Fruit fly (Drosophila melanogaster): ENCODE measurements around the gene pn.

pn gene

DNA sequence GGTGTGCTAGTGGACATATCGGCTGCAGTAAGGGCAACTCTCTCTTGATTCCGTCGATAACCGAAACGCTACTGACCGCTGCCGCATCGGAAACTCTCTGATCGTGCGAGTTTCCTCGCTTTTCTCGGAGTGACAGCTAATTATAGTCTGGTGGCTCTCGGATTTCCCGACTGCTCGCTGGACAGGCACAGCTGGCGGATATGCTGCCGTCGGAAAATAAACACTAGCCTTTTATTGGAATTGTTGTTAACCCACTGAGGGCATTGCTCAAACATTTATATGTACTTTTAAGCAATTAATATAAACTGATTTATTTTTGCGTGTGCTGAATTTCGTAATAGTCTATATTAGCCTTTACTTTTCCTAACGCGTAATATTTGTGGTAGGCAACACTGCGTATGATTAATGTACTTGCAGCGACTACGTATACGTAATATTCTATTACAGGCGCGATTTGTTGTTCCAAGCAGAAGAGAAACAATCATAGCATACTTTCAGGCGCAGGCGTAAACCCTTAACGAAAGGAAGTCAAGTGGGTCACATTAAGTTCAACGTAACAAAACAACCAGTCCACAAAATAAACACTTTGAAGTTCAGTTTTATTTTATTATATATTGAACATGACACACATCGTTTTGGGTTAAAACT is 32.9 kb downstream of the pn start, which contains the start of gene SmydA-8:
Gene SmydA-8 (minus strand): TSS at position 51 of the 648 bp plus-strand sequence.
- TF ChIP-seq CG33017 (tag; optimal IDR thresholded peaks at IDR 0.05) (no peak), Mnt (GFP tag; optimal IDR thresholded peaks at IDR 0.05) (no peak), CG12768 (GFP tag; optimal IDR thresholded peaks at IDR 0.05) (no peak), bab1 (GFP tag; optimal IDR thresholded peaks at IDR 0.05) (peak; percentile 31), kay (GFP tag; ENCODE audit: borderline replicate concordance) (peak; percentile 45), pad (GFP tag; optimal IDR thresholded peaks at IDR 0.05) (no peak)

DNA sequence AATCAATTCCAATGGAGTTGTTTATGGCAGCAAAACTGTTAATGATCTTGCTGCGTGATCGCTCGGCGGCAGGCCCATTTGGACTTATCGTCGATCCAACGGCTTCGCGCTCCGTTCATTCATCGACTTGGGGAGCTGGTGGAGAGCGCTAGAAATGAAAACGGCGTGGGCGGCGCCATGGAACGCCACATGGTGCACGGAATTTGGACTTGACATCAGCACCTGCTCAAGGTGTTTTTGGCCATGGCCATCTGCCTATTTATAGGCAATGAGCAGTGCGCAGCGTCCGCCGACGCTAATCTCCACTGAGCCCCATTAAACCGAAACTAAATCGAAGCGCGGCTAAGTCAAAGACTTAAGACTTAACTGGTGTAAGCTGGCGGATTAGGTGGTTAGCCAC is 37.4 kb downstream of the pn start:
- TF ChIP-seq pad (GFP tag; optimal IDR thresholded peaks at IDR 0.05) (no peak), cnc (optimal IDR thresholded peaks at IDR 0.05) (no peak), toe (GFP tag; optimal IDR thresholded peaks at IDR 0.05) (no peak), CG1620 (GFP tag; optimal IDR thresholded peaks at IDR 0.05) (no peak), cic (GFP tag; optimal IDR thresholded peaks at IDR 0.05) (no peak)

- TF ChIP-seq CG12768 (GFP tag; optimal IDR thresholded peaks at IDR 0.05), result no peak
- TF ChIP-seq cnc (optimal IDR thresholded peaks at IDR 0.05), result no peak
- no peak for TF ChIP-seq cic (GFP tag; optimal IDR thresholded peaks at IDR 0.05)
- no peak for TF ChIP-seq ovo (GFP tag; optimal IDR thresholded peaks at IDR 0.05)
- no peak for TF ChIP-seq CG5204 (GFP tag; optimal IDR thresholded peaks at IDR 0.05)
- TF ChIP-seq kay (GFP tag; ENCODE audit: borderline replicate concordance), result no peak
- TF ChIP-seq CG33017 (tag; optimal IDR thresholded peaks at IDR 0.05), result no peak
Measured at dm6 chrX:2219246-2219645, 38.2 kb downstream of the pn start.

- TF ChIP-seq toe (GFP tag; optimal IDR thresholded peaks at IDR 0.05) (no peak), Hr96 (GFP tag; optimal IDR thresholded peaks at IDR 0.05) (no peak)
Measured at dm6 chrX:2219899-2220298, 38.9 kb downstream of the pn start.

- TF ChIP-seq pad (GFP tag; optimal IDR thresholded peaks at IDR 0.05), result no peak
- TF ChIP-seq cic (GFP tag; optimal IDR thresholded peaks at IDR 0.05), result no peak
- no peak for TF ChIP-seq Mnt (GFP tag; optimal IDR thresholded peaks at IDR 0.05)
- no peak for TF ChIP-seq Crg-1 (GFP tag; optimal IDR thresholded peaks at IDR 0.05)
Measured at dm6 chrX:2221598-2221997, 40.6 kb downstream of the pn start.

DNA sequence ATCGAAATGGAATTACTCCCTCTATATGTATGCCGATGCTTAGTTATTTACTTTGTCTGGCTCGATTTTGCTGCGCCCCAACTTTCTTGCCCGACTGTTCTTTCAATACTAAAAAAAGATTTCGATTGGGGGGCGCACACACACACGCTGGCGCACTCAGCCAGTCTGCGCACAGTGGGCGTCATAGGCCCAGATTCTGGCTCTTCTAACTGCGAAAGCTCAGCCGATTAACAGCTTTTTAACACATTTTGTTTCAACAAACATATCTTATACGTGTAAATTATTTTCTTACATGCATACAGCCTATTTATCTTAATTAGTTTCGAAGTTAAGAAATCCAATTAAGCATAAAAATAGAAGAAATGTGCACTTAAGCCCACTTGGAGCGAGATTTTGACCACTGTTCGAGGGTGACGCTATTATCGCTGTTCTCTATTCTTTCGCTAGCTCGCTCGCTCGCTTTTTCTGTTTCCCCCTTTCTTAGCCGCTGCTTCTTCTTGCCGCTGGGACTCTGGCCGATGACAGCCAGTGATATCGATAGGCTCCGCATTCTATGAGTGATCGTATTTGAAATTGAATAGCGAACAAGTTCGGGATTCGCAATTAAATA is 41.3 kb downstream of the pn start, which contains the start of gene Vinc:
Gene Vinc (minus strand): TSS at position 387 of the 610 bp plus-strand sequence.
- peak; percentile 41 for TF ChIP-seq ovo (GFP tag; optimal IDR thresholded peaks at IDR 0.05)
- TF ChIP-seq cnc (optimal IDR thresholded peaks at IDR 0.05), result no peak
- TF ChIP-seq pad (GFP tag; optimal IDR thresholded peaks at IDR 0.05), result peak; percentile 92
- no peak for TF ChIP-seq CG5204 (GFP tag; optimal IDR thresholded peaks at IDR 0.05)
- TF ChIP-seq CG7045 (GFP tag; optimal IDR thresholded peaks at IDR 0.05), result peak; percentile 84
- TF ChIP-seq CG14711 (tag; optimal IDR thresholded peaks at IDR 0.05), result peak; percentile 89
- peak; percentile 81 for TF ChIP-seq Clk (GFP tag; optimal IDR thresholded peaks at IDR 0.05)
- peak; percentile 92 for TF ChIP-seq CG7101 (tag; optimal IDR thresholded peaks at IDR 0.05)
- TF ChIP-seq bab1 (GFP tag; optimal IDR thresholded peaks at IDR 0.05), result peak; percentile 97
- TF ChIP-seq Crg-1 (GFP tag; optimal IDR thresholded peaks at IDR 0.05), result peak; percentile 74
- peak; percentile 87 for TF ChIP-seq Mnt (GFP tag; optimal IDR thresholded peaks at IDR 0.05)
- peak; percentile 74 for TF ChIP-seq CG33017 (tag; optimal IDR thresholded peaks at IDR 0.05)
- peak; percentile 90 for TF ChIP-seq toe (GFP tag; optimal IDR thresholded peaks at IDR 0.05)
- TF ChIP-seq cic (GFP tag; optimal IDR thresholded peaks at IDR 0.05), result peak; percentile 82
- TF ChIP-seq CG1620 (GFP tag; optimal IDR thresholded peaks at IDR 0.05), result peak; percentile 96
- peak; percentile 89 for TF ChIP-seq CG12768 (GFP tag; optimal IDR thresholded peaks at IDR 0.05)
- TF ChIP-seq kay (GFP tag; ENCODE audit: borderline replicate concordance), result no peak
- TF ChIP-seq Hr96 (GFP tag; optimal IDR thresholded peaks at IDR 0.05), result peak; percentile 96
- peak; percentile 91 for TF ChIP-seq CG11617 (GFP tag; optimal IDR thresholded peaks at IDR 0.05)
- TF ChIP-seq tj (GFP tag; optimal IDR thresholded peaks at IDR 0.05), result peak; percentile 86

DNA sequence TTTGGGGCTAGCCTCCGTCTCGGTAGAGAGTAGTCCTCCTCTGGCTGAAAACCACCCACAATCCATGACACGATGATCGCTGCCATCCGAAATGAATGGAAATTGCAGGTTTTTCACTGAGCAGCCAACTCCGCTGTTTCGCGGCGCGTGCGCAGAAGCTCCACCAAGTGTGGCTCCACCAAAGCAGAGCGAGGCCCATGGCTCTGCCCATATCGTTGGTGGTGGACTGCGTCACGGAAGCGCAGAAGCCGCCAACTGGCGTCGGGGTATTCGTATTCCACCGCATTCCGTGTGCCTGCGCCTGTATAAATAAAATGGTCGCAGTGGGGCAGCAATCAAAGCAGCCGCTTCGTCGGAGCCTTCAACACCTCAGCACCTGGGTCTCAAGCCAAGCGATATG is 42.4 kb downstream of the pn start, which contains the start of gene CG14052:
Gene CG14052 (plus strand): TSS at position 301 of the 400 bp plus-strand sequence.
- TF ChIP-seq ovo (GFP tag; optimal IDR thresholded peaks at IDR 0.05) (no peak), Crg-1 (GFP tag; optimal IDR thresholded peaks at IDR 0.05) (no peak), tj (GFP tag; optimal IDR thresholded peaks at IDR 0.05) (no peak), CG7101 (tag; optimal IDR thresholded peaks at IDR 0.05) (no peak), Hr96 (GFP tag; optimal IDR thresholded peaks at IDR 0.05) (no peak), pad (GFP tag; optimal IDR thresholded peaks at IDR 0.05) (no peak), toe (GFP tag; optimal IDR thresholded peaks at IDR 0.05) (no peak)
